Worm (Caenorhabditis elegans): Measurements from ENCODE around the gene pigk-1.

- TF ChIP-seq dsc-1 (tag; optimal IDR thresholded peaks at IDR 0.05) (no peak), unc-98 (GFP tag; IDR thresholded peaks at IDR 0.05) (no peak), nhr-28 (tag; optimal IDR thresholded peaks at IDR 0.05) (no peak), aly-2 (tag; optimal IDR thresholded peaks at IDR 0.05) (no peak), dpl-1 (GFP tag; optimal IDR thresholded peaks at IDR 0.05) (no peak), lin-39 (tag; optimal IDR thresholded peaks at IDR 0.05) (no peak)
Measured at ce11 chrIV:11111898-11112297, 2.1 kb upstream of the pigk-1 start.

All from whole organism, L1 larva.